Worm (Caenorhabditis elegans): ENCODE data around the gene C38C3.3.

ce11 chrV:1487262-1487661, 8.2 kb upstream of the C38C3.3 start:
- no peak for TF ChIP-seq hmg-4 (GFP tag; optimal IDR thresholded peaks at IDR 0.05)
- TF ChIP-seq ama-1 (optimal IDR thresholded peaks at IDR 0.05): no peak
- no peak for TF ChIP-seq tbx-11 (GFP tag; IDR thresholded peaks at IDR 0.05)
- TF ChIP-seq pes-1 (GFP tag; IDR thresholded peaks at IDR 0.05): no peak
- no peak for TF ChIP-seq hmbx-1 (tag; optimal IDR thresholded peaks at IDR 0.05)
- TF ChIP-seq sea-1 (GFP tag; conservative IDR thresholded peaks at IDR 0.05): no peak

Measured in whole organism, early embryonic.